Worm (Caenorhabditis elegans): Measurements from ENCODE around the gene rme-4.

- no peak for TF ChIP-seq lin-13 (tag; optimal IDR thresholded peaks at IDR 0.05)
- no peak for TF ChIP-seq nhr-76 (tag; optimal IDR thresholded peaks at IDR 0.05)
- TF ChIP-seq pha-4 (tag; optimal IDR thresholded peaks at IDR 0.05): no peak
Observed at ce11 chrX:10404051-10404450, 24.4 kb upstream of the rme-4 start.
